Fruit fly (Drosophila melanogaster): ENCODE results near the gene CG34258.

DNA sequence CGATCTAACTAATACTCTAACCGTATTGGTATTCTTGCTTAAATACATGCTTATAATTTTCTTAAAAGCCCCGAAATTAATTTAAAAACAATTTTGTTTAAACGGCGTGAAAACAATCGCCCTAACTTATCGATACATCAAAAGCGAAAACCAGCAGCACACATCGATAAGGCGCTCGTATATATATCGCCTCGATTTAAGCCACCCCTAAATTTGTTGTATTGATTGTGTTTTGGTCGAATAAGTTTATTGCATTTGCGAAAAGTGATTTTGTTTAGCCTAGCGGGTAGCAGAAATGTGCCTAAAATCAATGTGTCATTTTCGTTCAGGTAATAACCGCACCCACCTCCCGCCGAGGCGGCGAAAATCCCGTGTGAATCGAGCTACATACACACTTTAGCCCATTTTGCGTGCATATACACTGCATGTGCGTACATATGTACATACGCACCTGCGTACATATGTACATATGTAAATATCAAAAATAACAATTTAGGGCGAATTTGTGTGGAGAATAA is 40.0 kb upstream of the CG34258 start, which contains the start of the genes CG7646 and Nca:
- TF ChIP-seq usp (GFP tag; optimal IDR thresholded peaks at IDR 0.05) (no peak), Dll (optimal IDR thresholded peaks at IDR 0.05) (no peak), CG8478 (optimal IDR thresholded peaks at IDR 0.05) (no peak), pan (optimal IDR thresholded peaks at IDR 0.05) (no peak), psq (optimal IDR thresholded peaks at IDR 0.05) (no peak)

Data from whole organism.